Fruit fly (Drosophila melanogaster) whole organism, pupa: ENCODE data around the gene soti.
A peak's percentile ranks its signal among the peaks of the same experiment; 100 is the strongest.

Source experiments
- CG13204 ChIP-seq: fragments of 200-800 bp; sonication (Bioruptor generic); optimal IDR thresholded peaks from 2 replicates; lab custom pipeline; 2018; ENCODE audit warnings: missing biosample characterization, mild to moderate bottlenecking, missing genetic modification characterization, moderate library complexity
- CG14655 ChIP-seq: fragments of 200-800 bp; sonication (Bioruptor generic); optimal IDR thresholded peaks from 3 replicates; lab custom pipeline; 2017; ENCODE audit warnings: mild to moderate bottlenecking, missing biosample characterization, missing genetic modification reagents, missing genetic modification characterization
- CG17806 ChIP-seq: fragments of 200-800 bp; sonication (Bioruptor generic); optimal IDR thresholded peaks from 2 replicates; lab custom pipeline; 2018; ENCODE audit warnings: missing biosample characterization, mild to moderate bottlenecking, missing genetic modification characterization, moderate library complexity
- CG34367 ChIP-seq: fragments of 200-800 bp; sonication (Bioruptor generic); optimal IDR thresholded peaks from 2 replicates; lab custom pipeline; 2018; ENCODE audit warnings: missing biosample characterization, mild to moderate bottlenecking, missing genetic modification characterization
- D1 ChIP-seq: fragments of 200-800 bp; sonication (Bioruptor generic); optimal IDR thresholded peaks from 2 replicates; lab custom pipeline; 2018; ENCODE audit warnings: missing biosample characterization, mild to moderate bottlenecking, missing genetic modification characterization, moderate library complexity
- Ets98B ChIP-seq: fragments of 200-800 bp; sonication (Bioruptor generic); IDR thresholded peaks from 2 replicates; pipeline ENCODE4 v1.3.6; 2022; ENCODE audit warnings: missing biosample characterization, missing genetic modification characterization
- Pif1B ChIP-seq: fragments of 200-800 bp; sonication (Bioruptor generic); optimal IDR thresholded peaks from 3 replicates; lab custom pipeline; 2016; ENCODE audit warnings: missing biosample characterization, missing genetic modification characterization
- fd96Ca ChIP-seq: fragments of 200-800 bp; sonication (Bioruptor generic); IDR thresholded peaks from 3 replicates; pipeline ENCODE4 v1.3.6; 2022; ENCODE audit warnings: missing biosample characterization, missing genetic modification characterization
- rn ChIP-seq: fragments of 200-800 bp; sonication (Bioruptor generic); IDR thresholded peaks from 2 replicates; pipeline ENCODE4 v1.3.6; 2022; ENCODE audit warnings: missing biosample characterization, missing genetic modification characterization

DNA sequence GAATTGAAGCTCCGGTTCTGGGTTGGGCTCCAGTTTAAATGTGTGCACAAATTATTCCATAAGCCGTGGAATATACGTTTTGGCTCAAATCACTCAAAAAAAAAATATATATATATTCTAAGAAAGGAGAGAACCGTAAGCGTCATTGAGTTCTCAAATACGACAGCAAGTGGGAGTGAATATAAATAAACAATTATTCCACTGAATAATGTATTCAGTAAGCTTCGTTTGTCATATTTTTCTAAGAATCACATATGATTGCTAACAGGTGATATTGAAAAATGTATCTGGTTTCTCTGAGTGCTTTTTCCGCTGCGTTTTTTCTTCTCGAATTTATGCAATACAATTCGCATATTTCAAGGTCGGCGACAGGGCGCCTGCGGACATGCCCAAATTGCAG, 16.4 kb upstream of the soti start:
- TF ChIP-seq rn (GFP tag; lab: Robert Waterston, UW) (no peak), Pif1B (GFP tag; lab: Kevin White, UChicago) (no peak), CG14655 (GFP tag; lab: Kevin White, UChicago) (no peak), CG13204 (GFP tag; lab: Kevin White, UChicago) (no peak), CG17806 (tag; lab: Kevin White, UChicago) (peak; percentile 4), D1 (no peak), CG34367 (no peak), fd96Ca (GFP tag; lab: Robert Waterston, UW) (no peak), Ets98B (GFP tag; lab: Robert Waterston, UW) (no peak)
